Worm (Caenorhabditis elegans) whole organism, young adult: ENCODE data around the gene C29F9.8.

Experiments
- B0261.1 ChIP-seq: sonication (generic microtip); optimal IDR thresholded peaks from 2 replicates; lab custom pipeline; 2016; ENCODE audit warnings: mild to moderate bottlenecking, missing genetic modification characterization, moderate library complexity, missing compliant biosample characterization
- let-607 ChIP-seq, 2 experiments: fragments of 200-800 bp in 1 of 2; sonication (Bioruptor generic) in 1 of 2; sonication (generic microtip) in 1 of 2; optimal IDR thresholded peaks; 2 replicates each; lab custom pipeline; 2016 to 2018; ENCODE audit warnings: mild to moderate bottlenecking in 2 of 2, missing compliant biosample characterization in 2 of 2, missing genetic modification characterization in 2 of 2, moderate library complexity in 2 of 2, missing genotype in 1 of 2
- lsl-1 ChIP-seq: fragments of 200-800 bp; sonication (Bioruptor generic); optimal IDR thresholded peaks from 2 replicates; lab custom pipeline; 2018; ENCODE audit warnings: mild to moderate bottlenecking, missing genetic modification characterization, moderate library complexity, missing compliant biosample characterization
- nhr-27 ChIP-seq: fragments of 200-800 bp; sonication (Bioruptor generic); optimal IDR thresholded peaks from 2 replicates; lab custom pipeline; 2018; ENCODE audit warnings: mild to moderate bottlenecking, missing genetic modification characterization, moderate library complexity, missing compliant biosample characterization
- snpc-3.4 ChIP-seq: sonication (generic microtip); optimal IDR thresholded peaks from 2 replicates; lab custom pipeline; 2017; ENCODE audit warnings: missing genetic modification characterization, mild to moderate bottlenecking, missing compliant biosample characterization, antibody characterized with exemption, moderate library complexity, missing genotype, missing genetic modification reagents
- snpc-4 ChIP-seq, 5 experiments: fragments of 150-350 bp in 1 of 5; sonication (generic microtip) in 4 of 5; optimal IDR thresholded peaks; 2 replicates each; lab custom pipeline; 2014 to 2018; ENCODE audit warnings: missing genetic modification characterization in 5 of 5, missing biosample characterization in 3 of 5, antibody characterized with exemption in 2 of 5, mild to moderate bottlenecking in 2 of 5, missing compliant biosample characterization in 2 of 5, missing genotype in 2 of 5, moderate library complexity in 2 of 5, missing genetic modification reagents in 1 of 5

DNA sequence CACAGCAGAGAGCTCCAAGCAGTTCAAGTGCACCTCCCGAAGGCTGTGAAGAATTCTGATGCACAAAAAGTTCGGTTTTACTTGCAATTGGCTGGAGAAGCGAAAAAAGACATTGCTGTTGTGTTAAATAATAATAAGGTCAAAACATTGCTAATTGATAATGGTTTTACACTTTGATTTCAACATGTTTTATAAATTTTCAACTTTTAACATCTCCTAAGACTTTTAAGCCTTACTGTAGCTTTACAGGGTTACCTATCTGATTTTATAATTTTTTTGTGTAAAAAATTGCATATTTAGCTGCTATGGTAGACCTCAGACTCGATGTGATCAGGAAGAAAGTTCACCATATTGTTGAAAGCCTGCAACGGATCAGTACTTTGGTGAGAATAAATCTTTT is 37.3 kb upstream of the C29F9.8 start, which contains the start of gene pals-25:
- TF ChIP-seq nhr-27 (tag; lab: Kevin White, UChicago) (no peak), snpc-3.4 (tag; lab: Kevin White, UChicago) (no peak), let-607 (tag; optimal IDR thresholded peaks at IDR 0.05; lab: Kevin White, UChicago) (no peak), snpc-4 (GFP tag; optimal IDR thresholded peaks at IDR 0.05; lab: Kevin White, UChicago) (no peak), snpc-4 (tag; optimal IDR thresholded peaks at IDR 0.05; lab: Kevin White, UChicago) (no peak), lsl-1 (GFP tag; lab: Kevin White, UChicago) (no peak), B0261.1 (tag; lab: Kevin White, UChicago) (no peak)
